Worm (Caenorhabditis elegans) whole organism, L2 larva: ENCODE measurements around the gene cisd-3.1.

ENCODE experiments used
- C34F6.9 ChIP-seq: fragments of 150-350 bp; optimal IDR thresholded peaks from 2 replicates; lab custom pipeline; 2014; ENCODE audit warnings: missing biosample characterization, missing genetic modification characterization
- F13H6.1 ChIP-seq: sonication (generic microtip); optimal IDR thresholded peaks from 2 replicates; lab custom pipeline; 2016; ENCODE audit warnings: missing genetic modification characterization, missing compliant biosample characterization
- R02D3.7 ChIP-seq: fragments of 150-350 bp; optimal IDR thresholded peaks from 2 replicates; lab custom pipeline; 2014; ENCODE audit warnings: missing biosample characterization, missing genetic modification characterization
- Y55F3AM.14 ChIP-seq: fragments of 200-800 bp; sonication (Bioruptor generic); optimal IDR thresholded peaks from 2 replicates; lab custom pipeline; 2018; ENCODE audit warnings: mild to moderate bottlenecking, missing genetic modification characterization, missing compliant biosample characterization
- ZK546.5 ChIP-seq: sonication (generic microtip); optimal IDR thresholded peaks from 2 replicates; lab custom pipeline; 2017; ENCODE audit warnings: missing biosample characterization, missing genetic modification characterization
- alr-1 ChIP-seq: fragments of 150-350 bp; optimal IDR thresholded peaks from 2 replicates; lab custom pipeline; 2014; ENCODE audit warnings: missing biosample characterization, missing genetic modification characterization
- aly-2 ChIP-seq: fragments of 150-350 bp; optimal IDR thresholded peaks from 2 replicates; lab custom pipeline; 2014; ENCODE audit warnings: missing biosample characterization, missing genetic modification characterization
- blmp-1 ChIP-seq: sonication (generic microtip); optimal IDR thresholded peaks from 2 replicates; lab custom pipeline; 2017; ENCODE audit warnings: missing genetic modification characterization, mild to moderate bottlenecking, missing compliant biosample characterization, antibody characterized with exemption, moderate library complexity; ENCODE audit not compliant: insufficient read depth
- ceh-16 ChIP-seq: fragments of 150-350 bp; optimal IDR thresholded peaks from 2 replicates; lab custom pipeline; 2014; ENCODE audit warnings: missing biosample characterization, missing genetic modification characterization
- ceh-82 ChIP-seq: fragments of 150-350 bp; optimal IDR thresholded peaks from 2 replicates; lab custom pipeline; 2014; ENCODE audit warnings: missing biosample characterization, missing genetic modification characterization
- crh-2 ChIP-seq: sonication (generic microtip); optimal IDR thresholded peaks from 2 replicates; lab custom pipeline; 2017; ENCODE audit warnings: missing biosample characterization, missing genetic modification characterization
- elt-3 ChIP-seq: sonication (generic microtip); optimal IDR thresholded peaks from 2 replicates; lab custom pipeline; 2017; ENCODE audit warnings: missing biosample characterization, missing genetic modification characterization
- fos-1 ChIP-seq: fragments of 150-350 bp; optimal IDR thresholded peaks from 2 replicates; lab custom pipeline; 2014; ENCODE audit warnings: missing biosample characterization, missing genetic modification characterization
- gmeb-1 ChIP-seq: fragments of 150-350 bp; optimal IDR thresholded peaks from 2 replicates; lab custom pipeline; 2014; ENCODE audit warnings: missing biosample characterization, missing genetic modification characterization
- lin-11 ChIP-seq: fragments of 150-350 bp; sonication (generic microtip); optimal IDR thresholded peaks from 2 replicates; lab custom pipeline; 2014; ENCODE audit warnings: missing biosample characterization, missing genetic modification characterization, inconsistent platforms, mixed read lengths
- lin-13 ChIP-seq: fragments of 150-350 bp; optimal IDR thresholded peaks from 2 replicates; lab custom pipeline; 2014; ENCODE audit warnings: missing biosample characterization, missing genetic modification reagents, missing genetic modification characterization
- lsy-2 ChIP-seq, 2 experiments: fragments of 150-350 bp in 1 of 2; sonication (generic microtip) in 1 of 2; optimal IDR thresholded peaks; 2 replicates each; lab custom pipeline; 2014 to 2017; ENCODE audit warnings: missing biosample characterization in 2 of 2, missing genetic modification characterization in 2 of 2
- mab-5 ChIP-seq: fragments of 150-350 bp; optimal IDR thresholded peaks from 2 replicates; lab custom pipeline; 2014; ENCODE audit warnings: missing biosample characterization, missing genetic modification characterization
- nhr-11 ChIP-seq: fragments of 150-350 bp; optimal IDR thresholded peaks from 2 replicates; lab custom pipeline; 2014; ENCODE audit warnings: missing biosample characterization, missing genetic modification characterization
- nhr-129 ChIP-seq: fragments of 150-350 bp; optimal IDR thresholded peaks from 2 replicates; lab custom pipeline; 2014; ENCODE audit warnings: missing biosample characterization, missing genetic modification characterization
- nhr-21 ChIP-seq: fragments of 150-350 bp; optimal IDR thresholded peaks from 2 replicates; lab custom pipeline; 2014; ENCODE audit warnings: missing biosample characterization, missing genetic modification characterization
- nhr-23 ChIP-seq: fragments of 150-350 bp; optimal IDR thresholded peaks from 2 replicates; lab custom pipeline; 2014; ENCODE audit warnings: missing biosample characterization, missing genetic modification reagents, missing genetic modification characterization
- nhr-25 ChIP-seq: fragments of 150-350 bp; sonication (generic microtip); optimal IDR thresholded peaks from 3 replicates; lab custom pipeline; 2014; ENCODE audit warnings: missing biosample characterization, missing genetic modification characterization
- nhr-6 ChIP-seq: fragments of 150-350 bp; optimal IDR thresholded peaks from 2 replicates; lab custom pipeline; 2014; ENCODE audit warnings: missing biosample characterization, missing genetic modification characterization
- sma-3 ChIP-seq: sonication (generic microtip); optimal IDR thresholded peaks from 2 replicates; lab custom pipeline; 2016; ENCODE audit warnings: missing genetic modification reagents, missing genetic modification characterization, missing compliant biosample characterization
- sma-9 ChIP-seq, 2 experiments: fragments of 150-350 bp in 1 of 2; sonication (generic microtip) in 1 of 2; optimal IDR thresholded peaks; 2 replicates each; lab custom pipeline; 2014 to 2016; ENCODE audit warnings: missing genetic modification characterization in 2 of 2, mild to moderate bottlenecking in 1 of 2, missing biosample characterization in 1 of 2, missing compliant biosample characterization in 1 of 2, missing genetic modification reagents in 1 of 2, moderate library complexity in 1 of 2
- snpc-4 ChIP-seq: fragments of 150-350 bp; optimal IDR thresholded peaks from 2 replicates; lab custom pipeline; 2014; ENCODE audit warnings: missing biosample characterization, missing genetic modification characterization
- unc-55 ChIP-seq: fragments of 150-350 bp; sonication (generic microtip); optimal IDR thresholded peaks from 3 replicates; lab custom pipeline; 2014; ENCODE audit warnings: missing biosample characterization, missing genetic modification reagents, missing genetic modification characterization
- unc-62 ChIP-seq: fragments of 150-350 bp; optimal IDR thresholded peaks from 2 replicates; lab custom pipeline; 2014; ENCODE audit warnings: missing biosample characterization, missing genetic modification reagents, missing genetic modification characterization
- zag-1 ChIP-seq: fragments of 150-350 bp; optimal IDR thresholded peaks from 2 replicates; lab custom pipeline; 2014; ENCODE audit warnings: missing biosample characterization, missing genetic modification characterization
- ztf-1 ChIP-seq: fragments of 200-800 bp; sonication (Bioruptor generic); conservative IDR thresholded peaks from 2 replicates; pipeline ENCODE4 v1.3.6; 2022; ENCODE audit warnings: missing genetic modification characterization, missing compliant biosample characterization
- ztf-4 ChIP-seq: fragments of 150-350 bp; optimal IDR thresholded peaks from 2 replicates; lab custom pipeline; 2014; ENCODE audit warnings: missing biosample characterization, missing genetic modification characterization

cisd-3.1 gene

ce11 chrIII:4584068-4584566, 41.4 kb downstream of the cisd-3.1 start, which contains the start of gene F35G12.5:
Gene F35G12.5, plus strand, starts transcription at chrIII:4584118.
- no peak for TF ChIP-seq nhr-25 (tag; lab: Kevin White, UChicago)
- no peak for TF ChIP-seq gmeb-1 (tag; lab: Kevin White, UChicago)
- no peak for TF ChIP-seq aly-2 (tag; lab: Kevin White, UChicago)
- TF ChIP-seq R02D3.7, result no peak
- TF ChIP-seq crh-2 (tag; lab: Kevin White, UChicago), result no peak

ce11 chrIII:4587177-4587576, 44.5 kb downstream of the cisd-3.1 start, which contains the start of the genes F35G12.7 and smc-4:
Gene F35G12.7, minus strand, starts transcription at chrIII:4587330.
Gene smc-4, plus strand, starts transcription at chrIII:4587501.
- no peak for TF ChIP-seq nhr-6 (tag; lab: Kevin White, UChicago)
- TF ChIP-seq sma-9 (GFP tag; optimal IDR thresholded peaks at IDR 0.05; lab: Kevin White, UChicago), result peak; percentile 54
- TF ChIP-seq sma-9 (tag; optimal IDR thresholded peaks at IDR 0.05; lab: Kevin White, UChicago), result no peak
- peak; percentile 80 to 95 for TF ChIP-seq lsy-2 (tag; optimal IDR thresholded peaks at IDR 0.05; lab: Kevin White, UChicago)
- TF ChIP-seq fos-1 (tag; lab: Kevin White, UChicago), result peak; percentile 31
- peak; percentile 7 for TF ChIP-seq sma-3
- TF ChIP-seq zag-1 (tag; lab: Kevin White, UChicago), result no peak
- peak; percentile 69 for TF ChIP-seq nhr-129 (tag; lab: Kevin White, UChicago)
- TF ChIP-seq Y55F3AM.14, result no peak
- TF ChIP-seq lin-11 (tag; lab: Kevin White, UChicago), result peak; percentile 38
- peak; percentile 29 for TF ChIP-seq nhr-21 (tag; lab: Kevin White, UChicago)
- TF ChIP-seq C34F6.9, result peak; percentile 69
- peak; percentile 37 for TF ChIP-seq crh-2 (tag; lab: Kevin White, UChicago)
- peak; percentile 72 for TF ChIP-seq unc-55 (GFP tag; lab: Kevin White, UChicago)
- TF ChIP-seq gmeb-1 (tag; lab: Kevin White, UChicago), result peak; percentile 81
- TF ChIP-seq F13H6.1 (tag; lab: Kevin White, UChicago), result peak; percentile 33
- no peak for TF ChIP-seq aly-2 (tag; lab: Kevin White, UChicago)

- TF ChIP-seq nhr-11, result no peak
- TF ChIP-seq nhr-23 (tag; lab: Kevin White, UChicago), result no peak
- no peak for TF ChIP-seq lin-13
- TF ChIP-seq ztf-4 (tag; lab: Kevin White, UChicago), result no peak
- TF ChIP-seq ceh-82 (tag; lab: Kevin White, UChicago), result no peak
- TF ChIP-seq elt-3 (tag; lab: Kevin White, UChicago), result no peak
- no peak for TF ChIP-seq alr-1 (tag; lab: Kevin White, UChicago)
- TF ChIP-seq snpc-4 (tag; lab: Kevin White, UChicago), result no peak
- no peak for TF ChIP-seq mab-5 (tag; lab: Kevin White, UChicago)
- TF ChIP-seq blmp-1 (tag; lab: Kevin White, UChicago), result no peak
- TF ChIP-seq ceh-16 (tag; lab: Kevin White, UChicago), result no peak
- no peak for TF ChIP-seq unc-62 (GFP tag; lab: Kevin White, UChicago)
- TF ChIP-seq ZK546.5 (tag; lab: Kevin White, UChicago), result no peak
- TF ChIP-seq F13H6.1 (tag; lab: Kevin White, UChicago), result no peak
- no peak for TF ChIP-seq fos-1 (tag; lab: Kevin White, UChicago)
Observed at ce11 chrIII:4593098-4593697, 50.5 kb downstream of the cisd-3.1 start, which contains the start of gene erh-2. Gene erh-2, plus strand, starts transcription at chrIII:4593231.

- TF ChIP-seq ceh-82 (tag; lab: Kevin White, UChicago), result no peak
Observed at ce11 chrIII:4594324-4594723, 51.6 kb downstream of the cisd-3.1 start, which contains the start of gene apc-11. Gene apc-11, minus strand, starts transcription at chrIII:4594424.

- TF ChIP-seq ztf-1 (GFP tag; lab: Robert Waterston, UW), result no peak
Observed at ce11 chrIII:4594762-4595523, 52.3 kb downstream of the cisd-3.1 start.
